Fruit fly (Drosophila melanogaster) whole organism, embryonic: Measurements from ENCODE around the gene Trs20.
A peak's percentile ranks its signal among the peaks of the same experiment; 100 is the strongest.

Source experiments
- Atf6 ChIP-seq: fragments of 200-800 bp; sonication (Bioruptor generic); IDR thresholded peaks from 2 replicates; pipeline ENCODE4 v1.3.6; 2022; ENCODE audit warnings: missing biosample characterization, missing genetic modification characterization
- CG10565 ChIP-seq: fragments of 200-800 bp; sonication (Bioruptor generic); optimal IDR thresholded peaks from 3 replicates; lab custom pipeline; 2016; ENCODE audit warnings: missing biosample characterization, mild to moderate bottlenecking, missing genetic modification characterization
- CG11093 ChIP-seq: fragments of 200-800 bp; sonication (Bioruptor generic); IDR thresholded peaks from 3 replicates; pipeline ENCODE4 v1.3.6; 2022; ENCODE audit warnings: missing biosample characterization, missing genetic modification characterization
- CG11398 ChIP-seq: fragments of 200-800 bp; sonication (Bioruptor generic); optimal IDR thresholded peaks from 2 replicates; lab custom pipeline; 2016; ENCODE audit warnings: missing biosample characterization, missing genetic modification characterization
- CG12155 ChIP-seq: fragments of 200-800 bp; sonication (Bioruptor generic); optimal IDR thresholded peaks from 3 replicates; lab custom pipeline; 2016; ENCODE audit warnings: missing biosample characterization, missing genetic modification characterization
- CG12236 ChIP-seq: fragments of 200-800 bp; sonication (Bioruptor generic); optimal IDR thresholded peaks from 2 replicates; lab custom pipeline; 2016; ENCODE audit warnings: missing biosample characterization, missing genetic modification characterization
- CG14050 ChIP-seq: fragments of 200-800 bp; sonication (Bioruptor generic); IDR thresholded peaks from 3 replicates; pipeline ENCODE4 v1.3.6; 2022; ENCODE audit warnings: missing biosample characterization, missing genetic modification characterization
- CG15073 ChIP-seq: fragments of 200-800 bp; sonication (Bioruptor generic); optimal IDR thresholded peaks from 2 replicates; lab custom pipeline; 2016; ENCODE audit warnings: missing biosample characterization, missing genetic modification characterization
- CG1832 ChIP-seq: fragments of 200-800 bp; sonication (Bioruptor generic); optimal IDR thresholded peaks from 2 replicates; lab custom pipeline; 2017; ENCODE audit warnings: missing biosample characterization, mild to moderate bottlenecking, missing genetic modification characterization, inconsistent platforms
- CG31388 ChIP-seq: fragments of 200-800 bp; sonication (Bioruptor generic); optimal IDR thresholded peaks from 2 replicates; lab custom pipeline; 2016; ENCODE audit warnings: missing biosample characterization, missing genetic modification characterization
- CG31441 ChIP-seq: fragments of 200-800 bp; sonication (Bioruptor generic); IDR thresholded peaks from 2 replicates; pipeline ENCODE4 v1.3.6; 2022; ENCODE audit warnings: missing biosample characterization, missing genetic modification characterization
- CG3281 ChIP-seq: fragments of 200-800 bp; sonication (Bioruptor generic); optimal IDR thresholded peaks from 3 replicates; lab custom pipeline; 2017; ENCODE audit warnings: missing biosample characterization, mild to moderate bottlenecking, missing genetic modification characterization
- CG33213 ChIP-seq: fragments of 200-800 bp; sonication (Bioruptor generic); optimal IDR thresholded peaks from 3 replicates; lab custom pipeline; 2016; ENCODE audit warnings: missing biosample characterization, missing genetic modification characterization
- CG34422 ChIP-seq: fragments of 200-800 bp; sonication (Bioruptor generic); IDR thresholded peaks from 3 replicates; pipeline ENCODE4 v1.3.6; 2022; ENCODE audit warnings: missing biosample characterization, missing genetic modification characterization
- CG3838 ChIP-seq: fragments of 200-800 bp; sonication (Bioruptor generic); optimal IDR thresholded peaks from 3 replicates; lab custom pipeline; 2016; ENCODE audit warnings: missing biosample characterization, missing genetic modification characterization
- CG4360 ChIP-seq: fragments of 200-800 bp; sonication (Bioruptor generic); IDR thresholded peaks from 2 replicates; pipeline ENCODE4 v1.3.6; 2022; ENCODE audit warnings: missing biosample characterization, missing genetic modification characterization
- CG4404 ChIP-seq: fragments of 200-800 bp; sonication (Bioruptor generic); IDR thresholded peaks from 2 replicates; pipeline ENCODE4 v1.3.6; 2022; ENCODE audit warnings: missing biosample characterization, missing genetic modification characterization
- CG4617 ChIP-seq: fragments of 200-800 bp; sonication (Bioruptor generic); optimal IDR thresholded peaks from 3 replicates; lab custom pipeline; 2016; ENCODE audit warnings: missing biosample characterization, missing genetic modification characterization, borderline replicate concordance
- CG7556 ChIP-seq: fragments of 200-800 bp; sonication (Bioruptor generic); optimal IDR thresholded peaks from 2 replicates; lab custom pipeline; 2017; ENCODE audit warnings: missing biosample characterization, mild to moderate bottlenecking, missing genetic modification characterization
- CG9609 ChIP-seq: fragments of 200-800 bp; sonication (Bioruptor generic); optimal IDR thresholded peaks from 3 replicates; lab custom pipeline; 2016; ENCODE audit warnings: missing biosample characterization, missing genetic modification characterization
- Deaf1 ChIP-seq: fragments of 200-800 bp; optimal IDR thresholded peaks from 3 replicates; lab custom pipeline; 2019; ENCODE audit warnings: missing biosample characterization, mild to moderate bottlenecking, missing genetic modification characterization, moderate library complexity
- Dip2 ChIP-seq: fragments of 200-800 bp; sonication (Bioruptor generic); IDR thresholded peaks from 2 replicates; pipeline ENCODE4 v1.3.6; 2022; ENCODE audit warnings: missing biosample characterization, missing genetic modification characterization
- Dip3 ChIP-seq: fragments of 200-800 bp; sonication (Bioruptor generic); optimal IDR thresholded peaks from 3 replicates; lab custom pipeline; 2016; ENCODE audit warnings: missing biosample characterization, missing genetic modification characterization
- Doc3 ChIP-seq: fragments of 200-800 bp; sonication (Bioruptor generic); IDR thresholded peaks from 3 replicates; pipeline ENCODE4 v1.3.6; 2022; ENCODE audit warnings: missing biosample characterization, missing genetic modification characterization; ENCODE audit not compliant: partially characterized antibody
- Ets65A ChIP-seq: fragments of 200-800 bp; sonication (Bioruptor generic); peaks from one replicate; lab custom pipeline; 2016; ENCODE audit warnings: missing biosample characterization, missing genetic modification characterization
- Hey ChIP-seq: fragments of 200-800 bp; sonication (Bioruptor generic); optimal IDR thresholded peaks from 3 replicates; lab custom pipeline; 2018; ENCODE audit warnings: missing biosample characterization, mild to moderate bottlenecking, missing genetic modification characterization
- HmgZ ChIP-seq: fragments of 200-800 bp; sonication (Bioruptor generic); optimal IDR thresholded peaks from 2 replicates; lab custom pipeline; 2018; ENCODE audit warnings: missing biosample characterization, mild to moderate bottlenecking, missing genetic modification characterization
- Hsf ChIP-seq: fragments of 200-800 bp; sonication (Bioruptor generic); optimal IDR thresholded peaks from 3 replicates; lab custom pipeline; 2016; ENCODE audit warnings: missing biosample characterization, missing genetic modification characterization
- Mes4 ChIP-seq: fragments of 200-800 bp; sonication (Bioruptor generic); optimal IDR thresholded peaks from 2 replicates; lab custom pipeline; 2016; ENCODE audit warnings: missing biosample characterization, missing genetic modification characterization
- Sin3A ChIP-seq: fragments of >200 bp; optimal IDR thresholded peaks from 2 replicates; lab custom pipeline; 2018
- Sry-δ ChIP-seq: fragments of 200-800 bp; sonication (Bioruptor generic); optimal IDR thresholded peaks from 2 replicates; lab custom pipeline; 2016; ENCODE audit warnings: missing biosample characterization, missing genetic modification characterization
- Vsx1 ChIP-seq: fragments of 200-800 bp; sonication (Bioruptor generic); optimal IDR thresholded peaks from 2 replicates; lab custom pipeline; 2017; ENCODE audit warnings: missing biosample characterization, mild to moderate bottlenecking, missing genetic modification characterization, missing genetic modification reagents
- cg ChIP-seq: fragments of 200-800 bp; sonication (Bioruptor generic); optimal IDR thresholded peaks from 3 replicates; lab custom pipeline; 2019; ENCODE audit warnings: missing biosample characterization, mild to moderate bottlenecking, missing genetic modification characterization, moderate library complexity
- chif ChIP-seq, 2 experiments: fragments of 200-800 bp; sonication (Bioruptor generic); optimal IDR thresholded peaks; 3 replicates each; lab custom pipeline; 2016; ENCODE audit warnings: missing biosample characterization in 2 of 2, missing genetic modification characterization in 2 of 2
- corto ChIP-seq: fragments of 200-800 bp; sonication (Bioruptor generic); optimal IDR thresholded peaks from 2 replicates; lab custom pipeline; 2016; ENCODE audit warnings: missing biosample characterization, mild to moderate bottlenecking, missing genetic modification characterization, moderate library complexity
- dimm ChIP-seq: fragments of 200-800 bp; sonication (Bioruptor generic); IDR thresholded peaks from 2 replicates; pipeline ENCODE4 v1.3.6; 2022; ENCODE audit warnings: missing biosample characterization, missing genetic modification characterization
- eyg ChIP-seq: fragments of 200-800 bp; sonication (Bioruptor generic); optimal IDR thresholded peaks from 3 replicates; lab custom pipeline; 2016; ENCODE audit warnings: missing biosample characterization, missing genetic modification characterization
- gce ChIP-seq: fragments of 200-800 bp; sonication (Bioruptor generic); IDR thresholded peaks from 3 replicates; pipeline ENCODE4 v1.3.6; 2022; ENCODE audit warnings: missing biosample characterization, missing genetic modification characterization
- gro ChIP-seq: fragments of 200-800 bp; sonication (Bioruptor generic); optimal IDR thresholded peaks from 2 replicates; lab custom pipeline; 2016; ENCODE audit warnings: missing biosample characterization, missing genetic modification characterization
- hth ChIP-seq: fragments of >200 bp; optimal IDR thresholded peaks from 2 replicates; lab custom pipeline; 2017; ENCODE audit warnings: inconsistent platforms
- klu ChIP-seq: fragments of 200-800 bp; sonication (Bioruptor generic); IDR thresholded peaks from 2 replicates; pipeline ENCODE4 v1.3.6; 2022; ENCODE audit warnings: missing biosample characterization, missing genetic modification characterization
- lilli ChIP-seq: fragments of 200-800 bp; sonication (Bioruptor generic); optimal IDR thresholded peaks from 3 replicates; lab custom pipeline; 2016; ENCODE audit warnings: missing biosample characterization, missing genetic modification characterization
- mam ChIP-seq: fragments of 200-800 bp; sonication (Bioruptor generic); optimal IDR thresholded peaks from 3 replicates; lab custom pipeline; 2016; ENCODE audit warnings: missing biosample characterization, missing genetic modification characterization
- nerfin-1 ChIP-seq: fragments of 200-800 bp; sonication (Bioruptor generic); optimal IDR thresholded peaks from 3 replicates; lab custom pipeline; 2019; ENCODE audit warnings: missing biosample characterization, mild to moderate bottlenecking, missing genetic modification characterization, moderate library complexity
- nerfin-2 ChIP-seq: fragments of 200-800 bp; sonication (Bioruptor generic); IDR thresholded peaks from 2 replicates; pipeline ENCODE4 v1.3.6; 2022; ENCODE audit warnings: missing biosample characterization, missing genetic modification characterization; ENCODE audit not compliant: partially characterized antibody
- nmo ChIP-seq: fragments of 200-800 bp; sonication (Bioruptor generic); optimal IDR thresholded peaks from 2 replicates; lab custom pipeline; 2018; ENCODE audit warnings: missing biosample characterization, mild to moderate bottlenecking, missing genetic modification characterization, moderate library complexity
- org-1 ChIP-seq: fragments of 200-800 bp; sonication (Bioruptor generic); optimal IDR thresholded peaks from 2 replicates; lab custom pipeline; 2017; ENCODE audit warnings: missing biosample characterization, missing genetic modification characterization
- repo ChIP-seq: fragments of 200-800 bp; sonication (Bioruptor generic); optimal IDR thresholded peaks from 2 replicates; lab custom pipeline; 2016; ENCODE audit warnings: missing biosample characterization, missing genetic modification characterization
- ro ChIP-seq: fragments of 200-800 bp; sonication (Bioruptor generic); IDR thresholded peaks from 2 replicates; pipeline ENCODE4 v1.3.6; 2022; ENCODE audit warnings: missing biosample characterization, missing genetic modification characterization
- scrt ChIP-seq: fragments of 200-800 bp; sonication (Bioruptor generic); optimal IDR thresholded peaks from 2 replicates; lab custom pipeline; 2018; ENCODE audit warnings: missing biosample characterization, mild to moderate bottlenecking, missing genetic modification characterization, moderate library complexity
- sna ChIP-seq: fragments of 200-800 bp; sonication (Bioruptor generic); IDR thresholded peaks from 2 replicates; pipeline ENCODE4 v1.3.6; 2022; ENCODE audit warnings: missing biosample characterization, missing genetic modification characterization; ENCODE audit not compliant: partially characterized antibody
- zen2 ChIP-seq: fragments of 200-800 bp; sonication (Bioruptor generic); IDR thresholded peaks from 3 replicates; pipeline ENCODE4 v1.3.6; 2022; ENCODE audit warnings: missing biosample characterization, missing genetic modification characterization; ENCODE audit not compliant: partially characterized antibody

Trs20 gene

DNA sequence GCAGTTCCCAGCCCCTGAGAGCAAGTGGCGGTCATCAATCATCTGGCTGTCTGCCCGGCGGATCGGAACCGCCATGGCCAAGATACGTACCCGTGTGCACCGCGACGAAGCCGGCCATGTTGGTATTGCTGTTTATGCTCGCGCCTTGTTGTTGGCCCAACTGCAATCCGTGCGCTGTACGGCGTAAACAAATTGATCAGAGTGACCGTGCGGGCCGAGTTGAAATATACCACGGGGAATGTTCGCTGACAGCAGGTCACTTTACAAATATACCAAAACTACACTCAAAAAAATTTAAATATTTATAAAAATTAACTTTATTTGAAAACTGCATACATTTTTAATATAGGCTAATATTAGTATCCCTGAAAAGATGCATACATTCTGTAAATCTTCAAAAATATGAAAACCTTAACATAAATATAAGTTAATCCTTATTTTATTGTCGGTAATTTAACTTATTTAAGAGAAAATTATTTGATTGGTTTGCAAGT is 44.1 kb downstream of the Trs20 start, which contains the start of gene Tasp1 (continued):
- TF ChIP-seq corto (GFP tag; lab: Kevin White, UChicago) (no peak), Hey (tag; lab: Kevin White, UChicago) (no peak), Mes4 (GFP tag; lab: Kevin White, UChicago) (no peak), mam (GFP tag; lab: Kevin White, UChicago) (no peak), CG33213 (GFP tag; lab: Kevin White, UChicago) (no peak), Doc3 (GFP tag; lab: Robert Waterston, UW) (no peak), CG1832 (GFP tag; lab: Kevin White, UChicago) (no peak), CG3281 (GFP tag; lab: Kevin White, UChicago) (peak; percentile 43), sna (no peak), CG7556 (GFP tag; lab: Kevin White, UChicago) (no peak), gce (GFP tag; lab: Robert Waterston, UW) (peak; percentile 50; the same call in 1 of the 3 replicates), nerfin-1 (tag; lab: Kevin White, UChicago) (no peak), Sin3A (lab: Kevin White, UChicago) (no peak), Sry-δ (GFP tag; lab: Kevin White, UChicago) (no peak), eyg (GFP tag; lab: Kevin White, UChicago) (no peak), hth (lab: Kevin White, UChicago) (no peak), CG11398 (no peak), CG15073 (no peak), CG14050 (GFP tag; lab: Robert Waterston, UW) (peak; percentile 41; the same call in 1 of the 3 replicates), cg (no peak), CG3838 (GFP tag; lab: Kevin White, UChicago) (no peak), klu (GFP tag; lab: Robert Waterston, UW) (no peak), HmgZ (tag; lab: Kevin White, UChicago) (peak; percentile 50), chif (GFP tag; optimal IDR thresholded peaks at IDR 0.05; lab: Kevin White, UChicago) (no peak), CG12236 (GFP tag; lab: Kevin White, UChicago) (no peak), zen2 (GFP tag; lab: Robert Waterston, UW) (no peak), CG4404 (GFP tag; lab: Robert Waterston, UW) (no peak), nerfin-2 (GFP tag; lab: Robert Waterston, UW) (no peak), Atf6 (GFP tag; lab: Robert Waterston, UW) (peak; percentile 74), Hsf (GFP tag; lab: Kevin White, UChicago) (peak; percentile 53), repo (no peak), nmo (GFP tag; lab: Kevin White, UChicago) (peak; percentile 81), org-1 (GFP tag; lab: Kevin White, UChicago) (no peak), Vsx1 (no peak), Deaf1 (tag; lab: Kevin White, UChicago) (no peak), CG12155 (GFP tag; lab: Kevin White, UChicago) (peak; percentile 59), Ets65A (GFP tag; lab: Kevin White, UChicago) (peak; percentile 69), Dip2 (GFP tag; lab: Robert Waterston, UW) (no peak), ro (GFP tag; lab: Robert Waterston, UW) (0 out of 2 replicates have a peak, but pooled peaks have one; percentile 32), Dip3 (no peak), CG34422 (peak; percentile 87; the same call in 2 of the 3 replicates), scrt (GFP tag; lab: Kevin White, UChicago) (no peak), lilli (GFP tag; lab: Kevin White, UChicago) (peak; percentile 38), CG11093 (GFP tag; lab: Robert Waterston, UW) (no peak), CG31441 (GFP tag; lab: Robert Waterston, UW) (peak; percentile 79), CG9609 (GFP tag; lab: Kevin White, UChicago) (no peak), CG4617 (GFP tag; lab: Kevin White, UChicago) (peak; percentile 75), dimm (GFP tag; lab: Robert Waterston, UW) (no peak), CG10565 (GFP tag; lab: Kevin White, UChicago) (no peak), gro (GFP tag; lab: Kevin White, UChicago) (peak; percentile 5), CG4360 (GFP tag; lab: Robert Waterston, UW) (peak; percentile 47; the same call in 1 of the 2 replicates), CG31388 (peak; percentile 7)
